Worm (Caenorhabditis elegans): ENCODE results near the gene ZK353.10.

The ZK353.10 gene

DNA sequence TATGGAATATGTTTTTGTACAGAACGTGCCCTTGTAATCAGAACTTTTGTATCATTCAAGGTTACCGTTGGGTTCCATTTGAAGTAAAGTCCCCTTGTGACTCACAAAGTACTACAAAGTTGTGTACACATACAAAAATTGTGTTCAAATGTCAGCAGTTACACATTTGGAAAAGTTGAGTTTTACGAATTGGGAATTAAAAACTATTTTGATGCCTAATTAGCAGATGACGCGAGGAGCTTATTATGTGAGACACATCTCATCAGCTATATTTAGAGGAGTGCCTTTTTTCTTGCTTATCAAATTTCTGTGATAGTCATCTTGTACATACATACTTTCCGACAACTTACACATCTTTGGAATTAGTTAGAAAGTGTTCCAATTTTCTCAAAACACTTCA is 19.3 kb upstream of the ZK353.10 start:
- TF ChIP-seq ceh-40 (GFP tag; IDR thresholded peaks at IDR 0.05) (no peak), ets-4 (GFP tag; optimal IDR thresholded peaks at IDR 0.05) (no peak), lsy-27 (tag; optimal IDR thresholded peaks at IDR 0.05; ENCODE audit: borderline replicate concordance, insufficient read depth) (no peak), mxl-1 (tag; optimal IDR thresholded peaks at IDR 0.05) (no peak), snpc-3.4 (tag; optimal IDR thresholded peaks at IDR 0.05) (no peak), efl-1 (GFP tag; optimal IDR thresholded peaks at IDR 0.05) (no peak), ztf-22 (GFP tag; optimal IDR thresholded peaks at IDR 0.05) (no peak), snpc-1.3 (tag; optimal IDR thresholded peaks at IDR 0.05; ENCODE audit: insufficient read depth) (no peak)

DNA sequence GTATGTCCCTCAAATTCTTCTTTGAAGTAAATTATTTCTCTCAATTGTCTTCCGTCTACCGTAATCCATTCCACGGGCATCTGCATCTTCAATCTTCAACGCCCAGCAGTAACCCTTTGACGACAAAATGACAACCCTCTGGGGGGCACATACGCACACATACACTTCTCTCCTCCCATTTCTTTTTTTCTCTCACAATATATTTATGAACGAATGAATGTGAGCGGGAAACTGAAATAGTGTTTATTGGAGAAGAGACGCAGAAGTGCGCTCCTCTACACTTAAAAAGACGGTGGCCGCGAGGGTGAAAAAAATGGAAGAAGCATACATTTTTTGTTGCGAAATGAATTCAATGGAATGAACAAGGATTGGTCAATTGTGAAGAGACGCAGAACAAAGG is 17.8 kb upstream of the ZK353.10 start:
- TF ChIP-seq F57A8.1 (GFP tag; optimal IDR thresholded peaks at IDR 0.05) (no peak), zfh-2 (GFP tag; conservative IDR thresholded peaks at IDR 0.05) (no peak), ceh-79 (tag; optimal IDR thresholded peaks at IDR 0.05) (no peak), tlf-1 (GFP tag; optimal IDR thresholded peaks at IDR 0.05) (no peak), athp-1 (tag; optimal IDR thresholded peaks at IDR 0.05) (no peak), attf-3 (GFP tag; conservative IDR thresholded peaks at IDR 0.05) (no peak), zim-3 (tag; optimal IDR thresholded peaks at IDR 0.05) (no peak), B0035.1 (tag; optimal IDR thresholded peaks at IDR 0.05) (no peak), snpc-3.4 (tag; optimal IDR thresholded peaks at IDR 0.05) (no peak), let-526 (GFP tag; IDR thresholded peaks at IDR 0.05) (no peak), hlh-26 (GFP tag; conservative IDR thresholded peaks at IDR 0.05) (no peak), K11D2.4 (GFP tag; IDR thresholded peaks at IDR 0.05) (0 out of 2 replicates have a peak, but pooled peaks have one; percentile 25), C17E4.6 (GFP tag; IDR thresholded peaks at IDR 0.05) (no peak), ccch-3 (GFP tag; optimal IDR thresholded peaks at IDR 0.05) (no peak), unc-62 (GFP tag; optimal IDR thresholded peaks at IDR 0.05) (no peak), tbp1 (GFP tag; optimal IDR thresholded peaks at IDR 0.05) (peak; percentile 37), madf-10 (tag; optimal IDR thresholded peaks at IDR 0.05) (peak; percentile 3), rpc-1 (optimal IDR thresholded peaks at IDR 0.05) (no peak), rpc-1 (tag; optimal IDR thresholded peaks at IDR 0.05) (no peak), madf-6 (GFP tag; IDR thresholded peaks at IDR 0.05) (peak; percentile 32; the same call in 1 of the 2 replicates), somi-1 (GFP tag; optimal IDR thresholded peaks at IDR 0.05) (no peak), Y95B8A.8 (GFP tag; IDR thresholded peaks at IDR 0.05) (no peak), ceh-40 (GFP tag; IDR thresholded peaks at IDR 0.05) (no peak), Y79H2A.3 (GFP tag; conservative IDR thresholded peaks at IDR 0.05) (no peak), fkh-3 (tag; optimal IDR thresholded peaks at IDR 0.05) (no peak), egrh-3 (GFP tag; IDR thresholded peaks at IDR 0.05) (peak; percentile 23; the same call in 1 of the 2 replicates), hmg-20 (GFP tag; IDR thresholded peaks at IDR 0.05) (no peak), efl-1 (GFP tag; optimal IDR thresholded peaks at IDR 0.05) (no peak), F49E8.2 (tag; optimal IDR thresholded peaks at IDR 0.05; ENCODE audit: insufficient read depth) (no peak), nhr-179 (tag; optimal IDR thresholded peaks at IDR 0.05) (no peak), F33H1.4 (GFP tag; IDR thresholded peaks at IDR 0.05) (no peak), attf-5 (GFP tag; optimal IDR thresholded peaks at IDR 0.05) (peak; percentile 88), nhr-27 (tag; optimal IDR thresholded peaks at IDR 0.05) (no peak), F39B2.1 (GFP tag; IDR thresholded peaks at IDR 0.05) (no peak), snpc-1.3 (tag; optimal IDR thresholded peaks at IDR 0.05; ENCODE audit: insufficient read depth) (peak; percentile 11), sea-2 (GFP tag; IDR thresholded peaks at IDR 0.05) (no peak), Y53F4B.3 (GFP tag; IDR thresholded peaks at IDR 0.05) (no peak), ztf-25 (GFP tag; IDR thresholded peaks at IDR 0.05) (no peak), C06A6.2 (GFP tag; conservative IDR thresholded peaks at IDR 0.05) (no peak), egl-44 (GFP tag; IDR thresholded peaks at IDR 0.05) (no peak), ekl-4 (GFP tag; IDR thresholded peaks at IDR 0.05) (no peak), hlh-12 (tag; optimal IDR thresholded peaks at IDR 0.05) (no peak), ztf-28 (GFP tag; IDR thresholded peaks at IDR 0.05) (no peak), lag-1 (GFP tag; IDR thresholded peaks at IDR 0.05) (no peak)

Measured in whole organism, young adult.